ENCODE assay signal across 2 worm cellular contexts in the genomic region with DNA sequence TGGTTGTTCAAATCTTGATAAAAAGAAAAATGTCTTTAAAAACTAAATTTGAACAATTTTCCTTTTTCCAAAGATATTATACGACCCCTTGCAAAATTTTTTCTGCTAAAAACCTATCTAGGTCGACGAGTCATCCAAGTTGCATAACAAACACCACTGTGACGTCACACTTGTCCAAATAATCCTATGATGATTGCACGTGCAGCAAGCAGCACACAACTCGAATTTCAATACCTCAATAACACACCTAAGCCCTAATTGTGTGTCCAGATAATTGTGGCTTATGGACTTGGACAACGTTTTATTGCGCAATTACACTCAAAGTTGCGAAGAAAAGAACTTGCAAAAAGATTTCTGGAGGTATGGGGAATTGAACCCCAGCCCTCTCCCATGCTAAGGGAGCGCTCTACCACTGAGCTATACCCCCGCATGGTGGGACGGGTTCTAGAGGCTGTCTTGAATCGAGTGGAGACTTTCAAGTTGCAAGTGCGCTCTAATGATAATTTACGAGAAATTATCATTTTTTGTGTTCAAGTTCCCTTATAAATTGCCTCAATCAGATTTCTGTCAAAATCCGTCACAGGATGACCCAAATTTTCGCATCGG.
TF ChIP-seq lines count a peak whose summit lies in the region.

No protein-coding gene starts in this region.

TF ChIP-seq in whole organism, L1 larva, 84 proteins besides CTCF, POLR2A, EP300 and RAD21 (continued from another document):
- peak; percentile 34 for TF ChIP-seq lin-15B (tag; optimal IDR thresholded peaks at IDR 0.05; lab: Kevin White, UChicago)
- no peak for TF ChIP-seq zip-4 (GFP tag; optimal IDR thresholded peaks at IDR 0.05; lab: Kevin White, UChicago)
- TF ChIP-seq skn-1 (tag; optimal IDR thresholded peaks at IDR 0.05; lab: Kevin White, UChicago): peak; percentile 45
- TF ChIP-seq zag-1 (tag; optimal IDR thresholded peaks at IDR 0.05; lab: Kevin White, UChicago): no peak
- TF ChIP-seq nhr-71 (tag; optimal IDR thresholded peaks at IDR 0.05; lab: Kevin White, UChicago): peak; percentile 79
- peak; percentile 28 to 68 for TF ChIP-seq lsy-2 (tag; optimal IDR thresholded peaks at IDR 0.05; lab: Kevin White, UChicago)
- peak; percentile 77 for TF ChIP-seq snu-23 (GFP tag; optimal IDR thresholded peaks at IDR 0.05; lab: Kevin White, UChicago)
- TF ChIP-seq jun-1 (tag; optimal IDR thresholded peaks at IDR 0.05; lab: Kevin White, UChicago): no peak
- no peak for TF ChIP-seq fkh-10 (GFP tag; optimal IDR thresholded peaks at IDR 0.05; lab: Kevin White, UChicago)
- no peak for TF ChIP-seq C34B4.2 (tag; optimal IDR thresholded peaks at IDR 0.05; lab: Kevin White, UChicago)
- TF ChIP-seq mef-2 (tag; optimal IDR thresholded peaks at IDR 0.05; lab: Kevin White, UChicago): no peak
- no peak for TF ChIP-seq unc-62 (GFP tag; optimal IDR thresholded peaks at IDR 0.05; lab: Kevin White, UChicago)
- TF ChIP-seq sox-4 (tag; optimal IDR thresholded peaks at IDR 0.05; lab: Kevin White, UChicago): no peak
- TF ChIP-seq ceh-88 (GFP tag; IDR thresholded peaks at IDR 0.05; lab: Robert Waterston, UW): no peak
- TF ChIP-seq ztf-11 (tag; optimal IDR thresholded peaks at IDR 0.05; lab: Kevin White, UChicago): no peak
- no peak for TF ChIP-seq fos-1 (tag; optimal IDR thresholded peaks at IDR 0.05; lab: Kevin White, UChicago)
- TF ChIP-seq hpl-2 (GFP tag; optimal IDR thresholded peaks at IDR 0.05; lab: Kevin White, UChicago): no peak
- TF ChIP-seq nhr-20 (tag; optimal IDR thresholded peaks at IDR 0.05; lab: Kevin White, UChicago): peak; percentile 53
- no peak for TF ChIP-seq nhr-237 (tag; optimal IDR thresholded peaks at IDR 0.05; lab: Kevin White, UChicago)
- TF ChIP-seq egl-13 (tag; optimal IDR thresholded peaks at IDR 0.05; lab: Kevin White, UChicago): peak; percentile 45
- TF ChIP-seq tbx-2 (tag; optimal IDR thresholded peaks at IDR 0.05; lab: Kevin White, UChicago): peak; percentile 45
- no peak for TF ChIP-seq nhr-28 (tag; optimal IDR thresholded peaks at IDR 0.05; lab: Kevin White, UChicago)
- peak; percentile 52 for TF ChIP-seq swsn-7 (tag; optimal IDR thresholded peaks at IDR 0.05; lab: Kevin White, UChicago)
- peak; percentile 51 for TF ChIP-seq lir-3 (tag; optimal IDR thresholded peaks at IDR 0.05; lab: Kevin White, UChicago; ENCODE audit: poor library complexity)
- TF ChIP-seq fkh-4 (tag; optimal IDR thresholded peaks at IDR 0.05; lab: Kevin White, UChicago; ENCODE audit: borderline replicate concordance): no peak
- TF ChIP-seq pqm-1 (tag; optimal IDR thresholded peaks at IDR 0.05; lab: Kevin White, UChicago): no peak
- TF ChIP-seq unc-30 (tag; optimal IDR thresholded peaks at IDR 0.05; lab: Kevin White, UChicago): no peak

TF ChIP-seq in whole organism, young adult, 124 proteins besides CTCF, POLR2A, EP300 and RAD21 (continued from another document):
- no peak for TF ChIP-seq pha-4 (tag; optimal IDR thresholded peaks at IDR 0.05; lab: Kevin White, UChicago)
- TF ChIP-seq unc-62 (GFP tag; optimal IDR thresholded peaks at IDR 0.05; lab: Kevin White, UChicago): no peak
- peak; percentile 65 for TF ChIP-seq repo-1 (tag; optimal IDR thresholded peaks at IDR 0.05; lab: Kevin White, UChicago)
- no peak; the same call in 1 of the 2 replicates for TF ChIP-seq let-526 (GFP tag; IDR thresholded peaks at IDR 0.05; lab: Robert Waterston, UW)
- peak; percentile 58 for TF ChIP-seq ztf-26 (tag; optimal IDR thresholded peaks at IDR 0.05; lab: Kevin White, UChicago)
- TF ChIP-seq dpl-1 (GFP tag; optimal IDR thresholded peaks at IDR 0.05; lab: Kevin White, UChicago): no peak
- TF ChIP-seq ceh-79 (tag; optimal IDR thresholded peaks at IDR 0.05; lab: Kevin White, UChicago): peak; percentile 24
- TF ChIP-seq mes-4 (tag; optimal IDR thresholded peaks at IDR 0.05; lab: Kevin White, UChicago): peak; percentile 42
- TF ChIP-seq nhr-90 (tag; optimal IDR thresholded peaks at IDR 0.05; lab: Kevin White, UChicago): peak; percentile 77
- no peak for TF ChIP-seq Y79H2A.3 (GFP tag; conservative IDR thresholded peaks at IDR 0.05; lab: Robert Waterston, UW)
- peak; percentile 65 for TF ChIP-seq T07F8.4 (tag; optimal IDR thresholded peaks at IDR 0.05; lab: Kevin White, UChicago)
- no peak for TF ChIP-seq chd-7 (tag; optimal IDR thresholded peaks at IDR 0.05; lab: Kevin White, UChicago)
- peak; percentile 99 for TF ChIP-seq mcd-1 (GFP tag; IDR thresholded peaks at IDR 0.05; lab: Robert Waterston, UW)
- TF ChIP-seq F23B12.7 (tag; optimal IDR thresholded peaks at IDR 0.05; lab: Kevin White, UChicago; ENCODE audit: insufficient read depth): peak; percentile 85
- no peak for TF ChIP-seq dpff-1 (tag; optimal IDR thresholded peaks at IDR 0.05; lab: Kevin White, UChicago)
- TF ChIP-seq ztf-22 (GFP tag; optimal IDR thresholded peaks at IDR 0.05; lab: Kevin White, UChicago): no peak
- TF ChIP-seq ceh-100 (GFP tag; IDR thresholded peaks at IDR 0.05; lab: Robert Waterston, UW): peak; percentile 66
- no peak for TF ChIP-seq ztf-25 (GFP tag; IDR thresholded peaks at IDR 0.05; lab: Robert Waterston, UW)
TF ChIP-seq in whole organism, young adult: peak in this region for 79.
